Fruit fly (Drosophila melanogaster): ENCODE data around the gene CG7924.

- TF ChIP-seq Sin3A (optimal IDR thresholded peaks at IDR 0.05) = no peak
- no peak for TF ChIP-seq psq (optimal IDR thresholded peaks at IDR 0.05)
- no peak for TF ChIP-seq h (optimal IDR thresholded peaks at IDR 0.05)
Measured at dm6 chr3L:14190625-14191475, 42.4 kb upstream of the CG7924 start, which contains the start of gene nuf.

Measured in Kc167 (cell line).